Worm (Caenorhabditis elegans) whole organism, early embryonic: ENCODE data around the gene glo-4.

Experiments
- ama-1 ChIP-seq: fragments of 150-350 bp; optimal IDR thresholded peaks from 2 replicates; lab custom pipeline; 2014
- ceh-36 ChIP-seq: sonication (generic microtip); optimal IDR thresholded peaks from 2 replicates; lab custom pipeline; 2016; ENCODE audit warnings: missing genetic modification characterization, inconsistent platforms, missing compliant biosample characterization
- ets-7 ChIP-seq: sonication (generic microtip); optimal IDR thresholded peaks from 2 replicates; lab custom pipeline; 2016; ENCODE audit warnings: missing genotype, missing genetic modification characterization, missing compliant biosample characterization
- flt-1 ChIP-seq: fragments of 200-800 bp; sonication (Bioruptor generic); IDR thresholded peaks from 2 replicates; pipeline ENCODE4 v1.3.6; 2022; ENCODE audit warnings: missing genetic modification characterization, missing compliant biosample characterization
- hmbx-1 ChIP-seq: sonication (generic microtip); optimal IDR thresholded peaks from 2 replicates; lab custom pipeline; 2016; ENCODE audit warnings: mild to moderate bottlenecking, missing genetic modification characterization, missing compliant biosample characterization
- hmg-4 ChIP-seq: fragments of 200-800 bp; sonication (Bioruptor generic); optimal IDR thresholded peaks from 2 replicates; lab custom pipeline; 2018; ENCODE audit warnings: mild to moderate bottlenecking, missing genetic modification characterization, missing compliant biosample characterization
- scrt-1 ChIP-seq: fragments of 200-800 bp; sonication (Bioruptor generic); IDR thresholded peaks from 2 replicates; pipeline ENCODE4 v1.3.6; 2022; ENCODE audit warnings: missing genetic modification characterization, missing compliant biosample characterization
- tbx-11 ChIP-seq: fragments of 200-800 bp; sonication (Bioruptor generic); IDR thresholded peaks from 2 replicates; pipeline ENCODE4 v1.3.6; 2022; ENCODE audit warnings: missing genetic modification characterization, missing compliant biosample characterization

- TF ChIP-seq ama-1 (lab: Kevin White, UChicago) (no peak), hmbx-1 (tag; lab: Kevin White, UChicago) (no peak), scrt-1 (GFP tag; lab: Robert Waterston, UW) (no peak), flt-1 (GFP tag; lab: Robert Waterston, UW) (no peak), hmg-4 (GFP tag; lab: Kevin White, UChicago) (no peak), tbx-11 (no peak), ceh-36 (no peak), ets-7 (no peak)
Observed at ce11 chrV:9249932-9250331, 6.9 kb upstream of the glo-4 start, which contains the start of gene ptd-2.
